Fruit fly (Drosophila melanogaster): ENCODE data around the gene OtopLc.

OtopLc gene

DNA sequence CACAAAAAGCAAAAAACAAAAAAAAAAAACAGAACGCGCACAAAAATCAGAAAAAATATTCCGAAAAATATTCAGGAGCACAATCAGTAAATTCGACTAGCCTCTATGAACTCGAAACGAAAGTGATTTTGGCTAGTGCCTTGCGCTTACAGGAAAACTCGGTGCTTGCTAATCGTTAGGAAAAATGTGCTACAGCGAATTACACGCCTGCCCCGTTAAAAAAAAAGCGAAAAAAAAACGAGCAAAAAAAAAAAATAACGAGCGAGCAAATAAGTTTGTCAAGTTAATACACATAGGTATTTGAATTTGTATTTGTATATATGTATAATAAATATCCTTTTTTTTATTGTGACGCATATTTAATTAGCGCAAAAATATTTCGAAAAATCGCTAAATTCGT is 46.4 kb downstream of the OtopLc start, which contains the start of gene CG34434:
Gene CG34434 (minus strand): TSS at position 101 of the 400 bp plus-strand sequence.
- TF ChIP-seq CG8301 (tag; optimal IDR thresholded peaks at IDR 0.05) (no peak), CG32121 (GFP tag; IDR thresholded peaks at IDR 0.05) (no peak)

DNA sequence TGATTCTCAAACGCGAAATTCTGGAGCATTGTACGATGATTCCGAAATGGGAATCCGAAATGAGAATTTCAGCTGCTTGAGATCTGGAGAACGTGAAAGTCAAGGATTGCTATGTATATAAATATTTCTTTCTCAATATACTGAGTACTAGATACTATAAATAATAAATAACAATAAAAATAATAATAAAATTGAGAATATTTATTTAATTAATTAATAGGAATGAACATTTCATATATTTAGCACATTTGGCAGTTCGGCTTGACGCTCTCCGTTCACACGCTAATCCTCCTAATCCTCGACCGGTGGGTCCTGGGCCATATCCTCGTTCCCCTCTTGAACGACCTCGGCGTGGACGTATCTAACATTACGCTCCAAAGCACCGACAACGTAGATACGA is 48.3 kb downstream of the OtopLc start, which contains the start of gene CG34435:
Gene CG34435 (minus strand): TSS at position 101 of the 400 bp plus-strand sequence.
- TF ChIP-seq CG10348 (GFP tag; IDR thresholded peaks at IDR 0.05) (no peak), CG12605 (GFP tag; IDR thresholded peaks at IDR 0.05) (no peak)

DNA sequence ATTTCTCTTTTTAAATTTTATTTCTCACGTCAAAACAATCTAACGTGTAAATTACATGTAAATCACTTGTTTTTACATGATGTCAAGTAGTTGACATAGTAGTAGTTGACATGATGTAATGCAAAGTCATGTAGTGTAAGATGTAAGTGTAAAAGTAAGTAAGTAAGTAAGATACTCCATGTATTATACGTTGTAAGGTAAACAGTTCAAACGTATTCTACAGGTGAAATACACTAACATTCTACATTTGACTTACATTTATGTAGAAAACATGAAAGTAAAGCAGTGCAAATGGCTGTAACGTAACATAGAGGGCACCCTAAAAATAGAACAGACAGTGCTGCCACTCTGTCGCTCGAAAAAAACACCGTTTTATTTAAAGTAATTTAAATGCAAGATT is 49.7 kb downstream of the OtopLc start:
- TF ChIP-seq EcR (GFP tag; optimal IDR thresholded peaks at IDR 0.05) (no peak), D1 (tag; optimal IDR thresholded peaks at IDR 0.05) (peak; percentile 26)

- TF ChIP-seq CG4496 (GFP tag; IDR thresholded peaks at IDR 0.05) (peak; percentile 72), Snoo (tag; optimal IDR thresholded peaks at IDR 0.05) (peak; percentile 61), fd96Ca (GFP tag; IDR thresholded peaks at IDR 0.05) (peak; percentile 68; the same call in 2 of the 3 replicates), CG15710 (tag; optimal IDR thresholded peaks at IDR 0.05) (no peak), CG12605 (GFP tag; IDR thresholded peaks at IDR 0.05) (0 out of 2 replicates have a peak, but pooled peaks have one; percentile 32), CG13204 (GFP tag; optimal IDR thresholded peaks at IDR 0.05) (no peak), CG32121 (GFP tag; IDR thresholded peaks at IDR 0.05) (peak; percentile 58; the same call in 1 of the 2 replicates), CG9948 (tag; optimal IDR thresholded peaks at IDR 0.05) (no peak), CG8159 (tag; optimal IDR thresholded peaks at IDR 0.05) (no peak), CG10348 (GFP tag; IDR thresholded peaks at IDR 0.05) (0 out of 2 replicates have a peak, but pooled peaks have one; percentile 40), CG14655 (GFP tag; optimal IDR thresholded peaks at IDR 0.05) (no peak), Ets98B (GFP tag; IDR thresholded peaks at IDR 0.05) (peak; percentile 57; the same call in 1 of the 2 replicates)
These were observed 54.2 kb downstream of the OtopLc start for dm6 chrX:5608472-5608871.

DNA sequence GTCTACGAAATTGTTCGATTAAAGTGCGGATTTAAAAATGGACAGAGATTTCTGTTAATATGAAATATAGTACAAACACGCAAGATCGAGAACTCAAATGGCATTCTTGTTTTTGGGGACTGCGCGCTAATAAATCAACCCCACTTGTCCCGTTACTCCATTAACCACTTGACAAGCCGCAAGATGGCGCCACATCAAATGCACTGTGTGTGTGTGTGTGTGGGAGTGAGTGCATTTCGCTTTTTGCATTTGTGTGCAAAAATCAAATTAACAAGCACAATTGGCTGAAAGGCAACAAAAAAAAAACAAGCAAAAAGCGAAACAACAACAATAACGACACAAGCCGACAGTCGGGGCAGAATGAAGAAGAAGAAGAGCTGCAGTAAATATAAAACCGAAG is 55.0 kb downstream of the OtopLc start:
- TF ChIP-seq CG4496 (GFP tag; IDR thresholded peaks at IDR 0.05) = no peak
- no peak for TF ChIP-seq Snoo (tag; optimal IDR thresholded peaks at IDR 0.05)
- TF ChIP-seq CG12605 (GFP tag; IDR thresholded peaks at IDR 0.05) = no peak
- TF ChIP-seq CG10348 (GFP tag; IDR thresholded peaks at IDR 0.05) = no peak
- TF ChIP-seq CG14655 (GFP tag; optimal IDR thresholded peaks at IDR 0.05) = no peak

DNA sequence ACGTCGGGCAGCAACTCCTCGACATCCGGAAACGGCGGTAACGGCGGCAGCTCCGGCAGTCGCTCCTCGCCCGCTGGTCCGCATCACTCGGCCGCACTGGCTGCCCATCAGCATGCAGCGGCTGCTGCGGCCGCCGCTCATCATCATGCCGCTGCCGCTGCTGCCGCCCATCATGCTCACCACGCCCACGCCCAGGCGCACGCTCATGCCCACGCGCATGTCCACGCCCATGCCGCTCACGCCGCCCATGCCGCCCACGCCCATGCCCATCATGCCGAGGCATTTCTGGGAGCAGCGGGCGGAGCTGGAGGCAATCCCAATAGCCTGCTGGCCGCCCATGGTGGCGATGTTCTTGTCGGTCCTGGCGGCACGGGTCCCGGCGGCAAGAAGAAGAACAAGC is 56.3 kb downstream of the OtopLc start:
- TF ChIP-seq EcR (GFP tag; optimal IDR thresholded peaks at IDR 0.05) = no peak
- TF ChIP-seq Snoo (tag; optimal IDR thresholded peaks at IDR 0.05) = no peak
- no peak for TF ChIP-seq D1 (tag; optimal IDR thresholded peaks at IDR 0.05)
- no peak for TF ChIP-seq CG12605 (GFP tag; IDR thresholded peaks at IDR 0.05)
- no peak for TF ChIP-seq gl (tag; optimal IDR thresholded peaks at IDR 0.05)
- no peak for TF ChIP-seq CG8159 (tag; optimal IDR thresholded peaks at IDR 0.05)
- no peak for TF ChIP-seq CG10348 (GFP tag; IDR thresholded peaks at IDR 0.05)
- TF ChIP-seq Pif1A (GFP tag; optimal IDR thresholded peaks at IDR 0.05) = no peak

DNA sequence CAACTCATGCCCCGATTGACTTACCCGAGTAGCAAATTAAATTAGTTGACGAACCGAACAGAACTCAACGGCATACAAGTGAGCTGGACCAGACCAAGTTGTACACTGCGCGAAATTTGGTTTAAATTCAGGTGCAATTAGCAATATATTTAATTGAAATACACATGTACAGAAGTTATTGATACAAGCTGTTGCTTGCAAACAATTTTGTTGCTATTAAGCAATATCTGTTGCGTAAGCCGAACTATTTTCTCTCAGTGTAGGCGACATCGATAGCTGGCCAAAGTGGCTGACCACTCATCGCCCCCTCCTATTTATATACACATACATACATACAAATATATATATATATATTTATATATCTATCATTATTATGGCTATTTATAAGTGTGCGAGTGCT is 58.5 kb downstream of the OtopLc start:
- TF ChIP-seq CG8301 (tag; optimal IDR thresholded peaks at IDR 0.05) (no peak), CG14655 (GFP tag; optimal IDR thresholded peaks at IDR 0.05) (no peak), EcR (GFP tag; optimal IDR thresholded peaks at IDR 0.05) (no peak), CG13204 (GFP tag; optimal IDR thresholded peaks at IDR 0.05) (no peak), fd96Ca (GFP tag; IDR thresholded peaks at IDR 0.05) (no peak), CG10348 (GFP tag; IDR thresholded peaks at IDR 0.05) (no peak), CG32121 (GFP tag; IDR thresholded peaks at IDR 0.05) (no peak), CG4496 (GFP tag; IDR thresholded peaks at IDR 0.05) (no peak), Snoo (tag; optimal IDR thresholded peaks at IDR 0.05) (no peak), rn (GFP tag; IDR thresholded peaks at IDR 0.05) (no peak), D1 (tag; optimal IDR thresholded peaks at IDR 0.05) (no peak)

dm6 chrX:5603009-5603408 is 59.7 kb downstream of the OtopLc start:
- TF ChIP-seq CG17806 (tag; optimal IDR thresholded peaks at IDR 0.05) (no peak), CG4496 (GFP tag; IDR thresholded peaks at IDR 0.05) (no peak), EcR (GFP tag; optimal IDR thresholded peaks at IDR 0.05) (no peak), CG15710 (tag; optimal IDR thresholded peaks at IDR 0.05) (no peak), CG14655 (GFP tag; optimal IDR thresholded peaks at IDR 0.05) (no peak), Ets98B (GFP tag; IDR thresholded peaks at IDR 0.05) (no peak), CG8301 (tag; optimal IDR thresholded peaks at IDR 0.05) (no peak), CG13204 (GFP tag; optimal IDR thresholded peaks at IDR 0.05) (no peak), CG8159 (tag; optimal IDR thresholded peaks at IDR 0.05) (no peak)

- TF ChIP-seq CG15710 (tag; optimal IDR thresholded peaks at IDR 0.05) (no peak), CG13204 (GFP tag; optimal IDR thresholded peaks at IDR 0.05) (no peak), Ets98B (GFP tag; IDR thresholded peaks at IDR 0.05) (no peak), CG34367 (tag; optimal IDR thresholded peaks at IDR 0.05) (no peak), CG8301 (tag; optimal IDR thresholded peaks at IDR 0.05) (no peak), EcR (GFP tag; optimal IDR thresholded peaks at IDR 0.05) (no peak), D1 (tag; optimal IDR thresholded peaks at IDR 0.05) (no peak), CG9948 (tag; optimal IDR thresholded peaks at IDR 0.05) (no peak), CG4496 (GFP tag; IDR thresholded peaks at IDR 0.05) (no peak)
These were observed 60.4 kb downstream of the OtopLc start for dm6 chrX:5602308-5602707.
